Worm (Caenorhabditis elegans) whole organism, late embryonic: ENCODE measurements around the gene gst-27.

ENCODE experiments used
- ama-1 ChIP-seq: fragments of 150-350 bp; optimal IDR thresholded peaks from 2 replicates; lab custom pipeline; 2014
- dve-1 ChIP-seq: sonication (generic microtip); optimal IDR thresholded peaks from 2 replicates; lab custom pipeline; 2017; ENCODE audit warnings: antibody characterized with exemption, mild to moderate bottlenecking, missing genetic modification characterization, missing compliant biosample characterization
- nhr-11 ChIP-seq: fragments of 150-350 bp; optimal IDR thresholded peaks from 2 replicates; lab custom pipeline; 2014; ENCODE audit warnings: missing biosample characterization, missing genetic modification characterization
- pat-9 ChIP-seq: fragments of 200-800 bp; sonication (Bioruptor generic); optimal IDR thresholded peaks from 2 replicates; lab custom pipeline; 2018; ENCODE audit warnings: mild to moderate bottlenecking, missing genetic modification characterization, moderate library complexity, missing compliant biosample characterization
- sox-4 ChIP-seq: sonication (generic microtip); optimal IDR thresholded peaks from 2 replicates; lab custom pipeline; 2017; ENCODE audit warnings: mild to moderate bottlenecking, missing genetic modification characterization, inconsistent platforms, missing compliant biosample characterization
- unc-42 ChIP-seq: sonication (generic microtip); optimal IDR thresholded peaks from 2 replicates; lab custom pipeline; 2016; ENCODE audit warnings: missing genotype, missing genetic modification characterization, missing compliant biosample characterization
- ztf-16 ChIP-seq: sonication (generic microtip); optimal IDR thresholded peaks from 2 replicates; lab custom pipeline; 2017; ENCODE audit warnings: missing genetic modification characterization, missing compliant biosample characterization

ce11 chrII:15175643-15176042 lies 10.1 kb upstream of the gst-27 start, which contains the start of gene Y53F4B.36:
- no peak for TF ChIP-seq unc-42 (tag; lab: Kevin White, UChicago)
- no peak for TF ChIP-seq sox-4 (tag; lab: Kevin White, UChicago)
- no peak for TF ChIP-seq nhr-11 (tag; lab: Kevin White, UChicago)
- TF ChIP-seq dve-1 (tag; lab: Kevin White, UChicago) = no peak
- TF ChIP-seq ama-1 (lab: Kevin White, UChicago) = no peak
- TF ChIP-seq ztf-16 (tag; lab: Kevin White, UChicago) = no peak
- no peak for TF ChIP-seq pat-9 (tag; lab: Kevin White, UChicago)
